Worm (Caenorhabditis elegans): ENCODE results near the gene cec-3.

cec-3 gene

DNA sequence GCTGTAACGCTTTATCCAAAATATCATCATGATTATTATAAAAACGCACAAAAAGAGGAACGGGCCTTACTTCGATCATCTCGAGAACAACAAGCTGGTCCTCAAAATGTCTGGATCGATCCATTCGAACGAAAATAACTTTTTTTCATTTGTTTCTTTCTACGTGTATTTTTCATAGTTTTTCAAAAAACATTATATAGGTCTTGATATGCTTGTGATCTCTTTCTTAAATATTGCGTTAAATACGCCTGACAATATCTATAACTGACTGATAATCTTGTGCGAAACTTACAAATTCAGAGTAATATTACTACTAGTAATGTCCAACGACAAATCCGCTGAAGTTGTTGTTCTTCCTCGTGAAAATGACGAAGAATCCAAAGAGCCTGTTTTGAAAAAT is 701 bp upstream of the cec-3 start, which contains the start of gene sds-22:
Gene sds-22, plus strand, starts transcription at position 301 of the 400 bp plus-strand sequence.
- TF ChIP-seq sox-4 (tag; optimal IDR thresholded peaks at IDR 0.05): no peak
- no peak for TF ChIP-seq nhr-11 (tag; optimal IDR thresholded peaks at IDR 0.05)
- no peak for TF ChIP-seq unc-42 (tag; optimal IDR thresholded peaks at IDR 0.05)
- no peak for TF ChIP-seq T23F11.4 (GFP tag; optimal IDR thresholded peaks at IDR 0.05)
- no peak for TF ChIP-seq sdc-2 (tag; optimal IDR thresholded peaks at IDR 0.05)
- TF ChIP-seq ztf-16 (tag; optimal IDR thresholded peaks at IDR 0.05): no peak
- no peak for TF ChIP-seq che-1 (tag; optimal IDR thresholded peaks at IDR 0.05)
- no peak for TF ChIP-seq hlh-15 (tag; optimal IDR thresholded peaks at IDR 0.05)
- no peak for TF ChIP-seq ceh-45 (GFP tag; IDR thresholded peaks at IDR 0.05)
- TF ChIP-seq ceh-18 (tag; optimal IDR thresholded peaks at IDR 0.05): no peak
- no peak for TF ChIP-seq K02D7.2 (tag; optimal IDR thresholded peaks at IDR 0.05)
- TF ChIP-seq ceh-14 (tag; optimal IDR thresholded peaks at IDR 0.05): no peak
- TF ChIP-seq ceh-9 (tag; optimal IDR thresholded peaks at IDR 0.05): no peak
- TF ChIP-seq madf-2 (tag; optimal IDR thresholded peaks at IDR 0.05): no peak
- TF ChIP-seq tbx-7 (tag; optimal IDR thresholded peaks at IDR 0.05): no peak
- TF ChIP-seq nfya-1 (tag; optimal IDR thresholded peaks at IDR 0.05): no peak
- no peak for TF ChIP-seq fkh-10 (GFP tag; optimal IDR thresholded peaks at IDR 0.05)
- TF ChIP-seq ets-4 (tag; optimal IDR thresholded peaks at IDR 0.05): no peak
- no peak for TF ChIP-seq ceh-34 (tag; optimal IDR thresholded peaks at IDR 0.05)

- TF ChIP-seq che-1 (tag; optimal IDR thresholded peaks at IDR 0.05): no peak
- TF ChIP-seq ztf-16 (tag; optimal IDR thresholded peaks at IDR 0.05): no peak
- TF ChIP-seq gmeb-2 (tag; optimal IDR thresholded peaks at IDR 0.05): no peak
- no peak for TF ChIP-seq nhr-11 (tag; optimal IDR thresholded peaks at IDR 0.05)
- TF ChIP-seq ceh-6 (GFP tag; optimal IDR thresholded peaks at IDR 0.05): no peak
Observed at ce11 chrII:7855619-7856018, 1.8 kb downstream of the cec-3 start, which contains the start of gene mdmh-35. Gene mdmh-35 (minus strand): TSS chrII:7855719.

DNA sequence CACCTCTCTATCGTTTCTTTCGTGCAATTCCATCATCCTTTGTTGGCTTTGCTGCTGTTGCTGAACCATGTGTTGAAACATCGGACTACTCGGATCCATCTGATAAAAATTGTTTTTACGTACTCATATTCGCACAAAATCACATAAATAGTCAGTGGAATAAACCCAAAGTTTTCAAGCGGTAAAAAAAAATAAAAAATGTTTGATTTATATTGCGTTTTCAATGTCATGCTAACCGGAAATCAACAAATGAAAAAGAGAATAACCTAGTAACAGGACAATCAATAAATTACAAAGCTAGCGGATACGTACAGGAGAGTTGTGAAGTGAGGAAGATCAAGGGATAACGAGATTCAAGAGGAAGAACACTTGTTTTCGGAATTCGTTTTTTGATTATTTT is 2.5 kb downstream of the cec-3 start, which contains the start of gene mdt-10:
Gene mdt-10, minus strand, starts transcription at position 101 of the 400 bp plus-strand sequence.
- TF ChIP-seq ceh-30 (tag; optimal IDR thresholded peaks at IDR 0.05) (no peak), madf-2 (tag; optimal IDR thresholded peaks at IDR 0.05) (no peak), dmd-4 (tag; optimal IDR thresholded peaks at IDR 0.05; ENCODE audit: borderline replicate concordance) (no peak), ceh-45 (GFP tag; IDR thresholded peaks at IDR 0.05) (no peak), elt-2 (tag; optimal IDR thresholded peaks at IDR 0.05) (no peak), unc-55 (GFP tag; optimal IDR thresholded peaks at IDR 0.05) (no peak), ahr-1 (tag; optimal IDR thresholded peaks at IDR 0.05) (no peak), sox-4 (tag; optimal IDR thresholded peaks at IDR 0.05) (no peak), lim-6 (tag; optimal IDR thresholded peaks at IDR 0.05) (no peak), C08G9.2 (tag; optimal IDR thresholded peaks at IDR 0.05) (no peak), npax-4 (tag; optimal IDR thresholded peaks at IDR 0.05) (no peak), fkh-6 (tag; optimal IDR thresholded peaks at IDR 0.05) (no peak), sdc-2 (tag; optimal IDR thresholded peaks at IDR 0.05) (no peak), fax-1 (tag; optimal IDR thresholded peaks at IDR 0.05) (no peak), mec-3 (tag; optimal IDR thresholded peaks at IDR 0.05; ENCODE audit: borderline replicate concordance) (no peak), zip-5 (tag; optimal IDR thresholded peaks at IDR 0.05) (no peak), pag-3 (tag; optimal IDR thresholded peaks at IDR 0.05; ENCODE audit: borderline replicate concordance) (no peak), lin-11 (tag; optimal IDR thresholded peaks at IDR 0.05) (no peak)

- TF ChIP-seq ztf-16 (tag; optimal IDR thresholded peaks at IDR 0.05) (no peak), tbx-2 (tag; optimal IDR thresholded peaks at IDR 0.05) (no peak), ceh-34 (tag; optimal IDR thresholded peaks at IDR 0.05) (no peak), syd-9 (tag; optimal IDR thresholded peaks at IDR 0.05) (no peak), nhr-232 (tag; optimal IDR thresholded peaks at IDR 0.05) (no peak), elt-4 (tag; optimal IDR thresholded peaks at IDR 0.05) (no peak), ceh-14 (tag; optimal IDR thresholded peaks at IDR 0.05) (no peak)
Observed at ce11 chrII:7853679-7854078, 3.7 kb downstream of the cec-3 start, which contains the start of gene T09A5.5. Gene T09A5.5 (minus strand): TSS chrII:7853779.
